Worm (Caenorhabditis elegans) whole organism, midembryonic: ENCODE results near the gene sfxn-2.

ENCODE experiments used
- T22C8.4 ChIP-seq: fragments of 200-800 bp; sonication (Bioruptor generic); IDR thresholded peaks from 2 replicates; pipeline ENCODE4 v1.3.6; 2022; ENCODE audit warnings: missing genetic modification characterization, missing compliant biosample characterization
- cog-1 ChIP-seq: sonication (generic microtip); optimal IDR thresholded peaks from 2 replicates; lab custom pipeline; 2016; ENCODE audit warnings: missing genetic modification characterization, missing compliant biosample characterization
- flt-1 ChIP-seq: fragments of 200-800 bp; sonication (Bioruptor generic); IDR thresholded peaks from 2 replicates; pipeline ENCODE4 v1.3.6; 2022; ENCODE audit warnings: missing genetic modification characterization, missing compliant biosample characterization
- klf-2 ChIP-seq: fragments of 200-800 bp; sonication (Bioruptor generic); conservative IDR thresholded peaks from 2 replicates; pipeline ENCODE4 v1.3.6; 2022; ENCODE audit warnings: missing genetic modification reagents, missing genetic modification characterization, missing compliant biosample characterization
- med-1 ChIP-seq: sonication (generic microtip); optimal IDR thresholded peaks from 2 replicates; lab custom pipeline; 2017; ENCODE audit warnings: missing genetic modification characterization, mild to moderate bottlenecking, missing compliant biosample characterization, antibody characterized with exemption, missing genetic modification reagents; ENCODE audit not compliant: insufficient read depth
- ref-1 ChIP-seq: fragments of 200-800 bp; sonication (Bioruptor generic); conservative IDR thresholded peaks from 2 replicates; pipeline ENCODE4 v1.3.6; 2022; ENCODE audit warnings: missing genetic modification reagents, missing genetic modification characterization, missing compliant biosample characterization
- tab-1 ChIP-seq: fragments of 200-800 bp; sonication (Bioruptor generic); IDR thresholded peaks from 2 replicates; pipeline ENCODE4 v1.3.6; 2022; ENCODE audit warnings: missing genetic modification characterization, missing compliant biosample characterization
- ztf-23 ChIP-seq: fragments of 200-800 bp; sonication (Bioruptor generic); IDR thresholded peaks from 2 replicates; pipeline ENCODE4 v1.3.6; 2022; ENCODE audit warnings: missing genetic modification reagents, missing genetic modification characterization, missing compliant biosample characterization

ce11 chrX:7930450-7930849 is 27.7 kb downstream of the sfxn-2 start, which contains the start of gene zig-3:
- TF ChIP-seq tab-1 (GFP tag; lab: Robert Waterston, UW) (no peak), med-1 (GFP tag; lab: Kevin White, UChicago) (no peak), T22C8.4 (GFP tag; lab: Robert Waterston, UW) (no peak), ztf-23 (no peak), ref-1 (GFP tag; lab: Robert Waterston, UW) (no peak), flt-1 (GFP tag; lab: Robert Waterston, UW) (no peak), cog-1 (tag; lab: Kevin White, UChicago) (no peak), klf-2 (no peak)
